Worm (Caenorhabditis elegans) whole organism, early embryonic: ENCODE data around the gene str-196.

ENCODE experiments used
- ama-1 ChIP-seq: fragments of 150-350 bp; optimal IDR thresholded peaks from 2 replicates; lab custom pipeline; 2014
- flt-1 ChIP-seq: fragments of 200-800 bp; sonication (Bioruptor generic); IDR thresholded peaks from 2 replicates; pipeline ENCODE4 v1.3.6; 2022; ENCODE audit warnings: missing genetic modification characterization, missing compliant biosample characterization
- hnd-1 ChIP-seq: sonication (generic microtip); optimal IDR thresholded peaks from 2 replicates; lab custom pipeline; 2016; ENCODE audit warnings: missing genetic modification characterization, missing compliant biosample characterization
- pes-1 ChIP-seq: fragments of 200-800 bp; sonication (Bioruptor generic); IDR thresholded peaks from 2 replicates; pipeline ENCODE4 v1.3.6; 2022; ENCODE audit warnings: missing genetic modification reagents, missing genetic modification characterization, missing compliant biosample characterization
- scrt-1 ChIP-seq: fragments of 200-800 bp; sonication (Bioruptor generic); IDR thresholded peaks from 2 replicates; pipeline ENCODE4 v1.3.6; 2022; ENCODE audit warnings: missing genetic modification characterization, missing compliant biosample characterization
- sea-1 ChIP-seq: fragments of 200-800 bp; sonication (Bioruptor generic); conservative IDR thresholded peaks from 2 replicates; pipeline ENCODE4 v1.3.6; 2022; ENCODE audit warnings: missing genetic modification characterization, missing compliant biosample characterization

DNA sequence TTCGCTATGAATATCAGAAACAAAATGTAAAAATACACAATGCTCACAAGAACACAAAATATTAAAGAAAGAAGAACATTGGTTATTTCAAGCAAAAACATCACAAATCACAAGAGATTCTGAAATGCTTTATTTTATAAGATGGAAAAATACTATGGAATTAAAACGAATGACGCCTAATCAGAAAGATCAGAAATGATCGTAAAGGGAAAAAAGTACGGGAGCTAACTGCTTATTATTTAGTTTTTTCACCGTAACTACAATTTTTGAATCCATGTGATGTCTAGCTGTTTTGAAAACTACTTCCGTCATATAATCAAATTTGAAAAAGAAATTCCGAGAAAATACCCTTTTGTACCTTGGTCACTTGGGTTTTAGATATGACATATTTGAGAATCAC, 23.1 kb upstream of the str-196 start, which contains the start of gene srbc-57:
- TF ChIP-seq sea-1 (GFP tag; lab: Robert Waterston, UW) (no peak), ama-1 (lab: Kevin White, UChicago) (no peak), flt-1 (GFP tag; lab: Robert Waterston, UW) (no peak), hnd-1 (tag; lab: Kevin White, UChicago) (no peak), scrt-1 (no peak), pes-1 (GFP tag; lab: Robert Waterston, UW) (no peak)
